Worm (Caenorhabditis elegans) whole organism, L2 larva: ENCODE measurements around the gene F28H6.4.

Experiments used
- C34F6.9 ChIP-seq: fragments of 150-350 bp; optimal IDR thresholded peaks from 2 replicates; lab custom pipeline; 2014; ENCODE audit warnings: missing biosample characterization, missing genetic modification characterization
- F13H6.1 ChIP-seq: sonication (generic microtip); optimal IDR thresholded peaks from 2 replicates; lab custom pipeline; 2016; ENCODE audit warnings: missing genetic modification characterization, missing compliant biosample characterization
- Y55F3AM.14 ChIP-seq: fragments of 200-800 bp; sonication (Bioruptor generic); optimal IDR thresholded peaks from 2 replicates; lab custom pipeline; 2018; ENCODE audit warnings: mild to moderate bottlenecking, missing genetic modification characterization, missing compliant biosample characterization
- ZK546.5 ChIP-seq: sonication (generic microtip); optimal IDR thresholded peaks from 2 replicates; lab custom pipeline; 2017; ENCODE audit warnings: missing biosample characterization, missing genetic modification characterization
- alr-1 ChIP-seq: fragments of 150-350 bp; optimal IDR thresholded peaks from 2 replicates; lab custom pipeline; 2014; ENCODE audit warnings: missing biosample characterization, missing genetic modification characterization
- aly-2 ChIP-seq: fragments of 150-350 bp; optimal IDR thresholded peaks from 2 replicates; lab custom pipeline; 2014; ENCODE audit warnings: missing biosample characterization, missing genetic modification characterization
- ama-1 ChIP-seq: fragments of 150-350 bp; optimal IDR thresholded peaks from 2 replicates; lab custom pipeline; 2018; ENCODE audit warnings: inconsistent platforms
- blmp-1 ChIP-seq: sonication (generic microtip); optimal IDR thresholded peaks from 2 replicates; lab custom pipeline; 2017; ENCODE audit warnings: missing genetic modification characterization, mild to moderate bottlenecking, missing compliant biosample characterization, antibody characterized with exemption, moderate library complexity; ENCODE audit not compliant: insufficient read depth
- crh-2 ChIP-seq: sonication (generic microtip); optimal IDR thresholded peaks from 2 replicates; lab custom pipeline; 2017; ENCODE audit warnings: missing biosample characterization, missing genetic modification characterization
- dmd-4 ChIP-seq: sonication (generic microtip); optimal IDR thresholded peaks from 2 replicates; lab custom pipeline; 2017; ENCODE audit warnings: missing biosample characterization, missing genetic modification characterization
- egl-27 ChIP-seq: sonication (generic microtip); optimal IDR thresholded peaks from 3 replicates; lab custom pipeline; 2017; ENCODE audit warnings: missing biosample characterization, missing genetic modification reagents, missing genetic modification characterization
- elt-1 ChIP-seq: fragments of 150-350 bp; optimal IDR thresholded peaks from 2 replicates; lab custom pipeline; 2014; ENCODE audit warnings: missing biosample characterization, missing genetic modification characterization
- elt-3 ChIP-seq: sonication (generic microtip); optimal IDR thresholded peaks from 2 replicates; lab custom pipeline; 2017; ENCODE audit warnings: missing biosample characterization, missing genetic modification characterization
- fos-1 ChIP-seq: fragments of 150-350 bp; optimal IDR thresholded peaks from 2 replicates; lab custom pipeline; 2014; ENCODE audit warnings: missing biosample characterization, missing genetic modification characterization
- gmeb-1 ChIP-seq: fragments of 150-350 bp; optimal IDR thresholded peaks from 2 replicates; lab custom pipeline; 2014; ENCODE audit warnings: missing biosample characterization, missing genetic modification characterization
- lin-11 ChIP-seq: fragments of 150-350 bp; sonication (generic microtip); optimal IDR thresholded peaks from 2 replicates; lab custom pipeline; 2014; ENCODE audit warnings: missing biosample characterization, missing genetic modification characterization, inconsistent platforms, mixed read lengths
- lin-13 ChIP-seq: fragments of 150-350 bp; optimal IDR thresholded peaks from 2 replicates; lab custom pipeline; 2014; ENCODE audit warnings: missing biosample characterization, missing genetic modification reagents, missing genetic modification characterization
- lin-39 ChIP-seq: fragments of 150-350 bp; optimal IDR thresholded peaks from 2 replicates; lab custom pipeline; 2014; ENCODE audit warnings: missing biosample characterization, missing genetic modification reagents, missing genetic modification characterization
- lsy-2 ChIP-seq, 2 experiments: fragments of 150-350 bp in 1 of 2; sonication (generic microtip) in 1 of 2; optimal IDR thresholded peaks; 2 replicates each; lab custom pipeline; 2014 to 2017; ENCODE audit warnings: missing biosample characterization in 2 of 2, missing genetic modification characterization in 2 of 2
- mab-5 ChIP-seq: fragments of 150-350 bp; optimal IDR thresholded peaks from 2 replicates; lab custom pipeline; 2014; ENCODE audit warnings: missing biosample characterization, missing genetic modification characterization
- mbf-1 ChIP-seq: sonication (generic microtip); optimal IDR thresholded peaks from 2 replicates; lab custom pipeline; 2017; ENCODE audit warnings: missing biosample characterization, missing genetic modification characterization
- mdl-1 ChIP-seq, 2 experiments: fragments of 150-350 bp in 1 of 2; sonication (generic microtip) in 1 of 2; optimal IDR thresholded peaks; 2 replicates each; lab custom pipeline; 2017; ENCODE audit warnings: missing biosample characterization in 2 of 2, missing genetic modification characterization in 2 of 2
- nhr-10 ChIP-seq: sonication (generic microtip); optimal IDR thresholded peaks from 2 replicates; lab custom pipeline; 2017; ENCODE audit warnings: missing biosample characterization, missing genetic modification characterization
- nhr-11 ChIP-seq: fragments of 150-350 bp; optimal IDR thresholded peaks from 2 replicates; lab custom pipeline; 2014; ENCODE audit warnings: missing biosample characterization, missing genetic modification characterization
- nhr-12 ChIP-seq: fragments of 150-350 bp; optimal IDR thresholded peaks from 2 replicates; lab custom pipeline; 2014; ENCODE audit warnings: missing biosample characterization, missing genetic modification characterization
- nhr-129 ChIP-seq: fragments of 150-350 bp; optimal IDR thresholded peaks from 2 replicates; lab custom pipeline; 2014; ENCODE audit warnings: missing biosample characterization, missing genetic modification characterization
- nhr-21 ChIP-seq: fragments of 150-350 bp; optimal IDR thresholded peaks from 2 replicates; lab custom pipeline; 2014; ENCODE audit warnings: missing biosample characterization, missing genetic modification characterization
- nhr-23 ChIP-seq: fragments of 150-350 bp; optimal IDR thresholded peaks from 2 replicates; lab custom pipeline; 2014; ENCODE audit warnings: missing biosample characterization, missing genetic modification reagents, missing genetic modification characterization
- nhr-6 ChIP-seq: fragments of 150-350 bp; optimal IDR thresholded peaks from 2 replicates; lab custom pipeline; 2014; ENCODE audit warnings: missing biosample characterization, missing genetic modification characterization
- nhr-77 ChIP-seq: fragments of 150-350 bp; optimal IDR thresholded peaks from 2 replicates; lab custom pipeline; 2014; ENCODE audit warnings: missing biosample characterization, missing genetic modification characterization
- sem-4 ChIP-seq: fragments of 150-350 bp; optimal IDR thresholded peaks from 2 replicates; lab custom pipeline; 2014; ENCODE audit warnings: missing biosample characterization, missing genetic modification reagents, missing genetic modification characterization
- skn-1 ChIP-seq: sonication (generic microtip); optimal IDR thresholded peaks from 2 replicates; lab custom pipeline; 2017; ENCODE audit warnings: missing biosample characterization, missing genetic modification characterization
- sma-3 ChIP-seq: sonication (generic microtip); optimal IDR thresholded peaks from 2 replicates; lab custom pipeline; 2016; ENCODE audit warnings: missing genetic modification reagents, missing genetic modification characterization, missing compliant biosample characterization
- unc-39 ChIP-seq: fragments of 150-350 bp; optimal IDR thresholded peaks from 2 replicates; lab custom pipeline; 2014; ENCODE audit warnings: missing biosample characterization, missing genetic modification characterization
- unc-62 ChIP-seq: fragments of 150-350 bp; optimal IDR thresholded peaks from 2 replicates; lab custom pipeline; 2014; ENCODE audit warnings: missing biosample characterization, missing genetic modification reagents, missing genetic modification characterization
- zag-1 ChIP-seq: fragments of 150-350 bp; optimal IDR thresholded peaks from 2 replicates; lab custom pipeline; 2014; ENCODE audit warnings: missing biosample characterization, missing genetic modification characterization
- ztf-11 ChIP-seq: sonication (generic microtip); optimal IDR thresholded peaks from 2 replicates; lab custom pipeline; 2017; ENCODE audit warnings: missing biosample characterization, missing genetic modification characterization
- ztf-4 ChIP-seq: fragments of 150-350 bp; optimal IDR thresholded peaks from 2 replicates; lab custom pipeline; 2014; ENCODE audit warnings: missing biosample characterization, missing genetic modification characterization

The F28H6.4 gene

ce11 chrX:14134883-14135282 is 7.2 kb downstream of the F28H6.4 start:
- TF ChIP-seq sma-3 (GFP tag; lab: Kevin White, UChicago) (peak; percentile 2), zag-1 (tag; lab: Kevin White, UChicago) (no peak), lin-13 (peak; percentile 7)

ce11 chrX:14136795-14137194 is 9.1 kb downstream of the F28H6.4 start:
- peak; percentile 5 for TF ChIP-seq crh-2 (tag; lab: Kevin White, UChicago)
- TF ChIP-seq sma-3 (GFP tag; lab: Kevin White, UChicago) = peak; percentile 20

ce11 chrX:14140040-14140439 is 12.4 kb downstream of the F28H6.4 start, which contains the start of gene nkat-1:
TSS of gene nkat-1 (minus strand) at chrX:14140140.
- TF ChIP-seq nhr-12 (tag; lab: Kevin White, UChicago) (no peak), nhr-10 (no peak), lin-13 (no peak), ZK546.5 (tag; lab: Kevin White, UChicago) (no peak), zag-1 (tag; lab: Kevin White, UChicago) (no peak), nhr-21 (tag; lab: Kevin White, UChicago) (no peak), elt-1 (no peak), aly-2 (no peak), ama-1 (lab: Kevin White, UChicago) (no peak), mab-5 (tag; lab: Kevin White, UChicago) (no peak), sem-4 (tag; lab: Kevin White, UChicago) (no peak), C34F6.9 (tag; lab: Kevin White, UChicago) (no peak), nhr-77 (tag; lab: Kevin White, UChicago) (no peak), ztf-11 (tag; lab: Kevin White, UChicago) (no peak)

ce11 chrX:14141344-14141841 is 13.7 kb downstream of the F28H6.4 start:
- TF ChIP-seq C34F6.9 (tag; lab: Kevin White, UChicago) (peak; percentile 24), alr-1 (no peak)
- TF ChIP-seq, all 48 proteins: peak for 1

- TF ChIP-seq mab-5 (tag; lab: Kevin White, UChicago) (no peak), aly-2 (no peak), blmp-1 (tag; lab: Kevin White, UChicago) (no peak), nhr-6 (no peak), elt-3 (tag; lab: Kevin White, UChicago) (no peak)
Observed at ce11 chrX:14141896-14142392, 14.3 kb downstream of the F28H6.4 start, which contains the start of gene ceh-89. TSS of gene ceh-89 (plus strand) at chrX:14141946.

- TF ChIP-seq gmeb-1 (tag; lab: Kevin White, UChicago) = no peak
- no peak for TF ChIP-seq sma-3 (GFP tag; lab: Kevin White, UChicago)
- TF ChIP-seq crh-2 (tag; lab: Kevin White, UChicago) = peak; percentile 16
- TF ChIP-seq alr-1 = no peak
- no peak for TF ChIP-seq unc-62 (GFP tag; lab: Kevin White, UChicago)
- TF ChIP-seq nhr-129 (tag; lab: Kevin White, UChicago) = peak; percentile 35
- TF ChIP-seq lin-11 (tag; lab: Kevin White, UChicago) = no peak
- TF ChIP-seq F13H6.1 = no peak
- no peak for TF ChIP-seq blmp-1 (tag; lab: Kevin White, UChicago)
- TF ChIP-seq, all 48 proteins: peak for 2
Observed at ce11 chrX:14145634-14146033, 18.0 kb downstream of the F28H6.4 start.

- TF ChIP-seq skn-1 (peak; percentile 61), lin-39 (tag; lab: Kevin White, UChicago) (peak; percentile 22), zag-1 (tag; lab: Kevin White, UChicago) (peak; percentile 49), alr-1 (no peak), Y55F3AM.14 (peak; percentile 49), elt-1 (no peak), elt-3 (tag; lab: Kevin White, UChicago) (no peak), gmeb-1 (tag; lab: Kevin White, UChicago) (peak; percentile 49), mdl-1 (tag; optimal IDR thresholded peaks at IDR 0.05; lab: Kevin White, UChicago) (peak in 1 of 2 experiments; percentile 69), lsy-2 (tag; optimal IDR thresholded peaks at IDR 0.05; lab: Kevin White, UChicago) (peak; percentile 33 to 80), fos-1 (tag; lab: Kevin White, UChicago) (peak; percentile 80), nhr-6 (peak; percentile 69), aly-2 (no peak), unc-39 (tag; lab: Kevin White, UChicago) (no peak), egl-27 (peak; percentile 58), mbf-1 (tag; lab: Kevin White, UChicago) (no peak), dmd-4 (no peak), ztf-4 (peak; percentile 50), F13H6.1 (peak; percentile 78), nhr-21 (tag; lab: Kevin White, UChicago) (peak; percentile 80), nhr-23 (tag; lab: Kevin White, UChicago) (no peak), lin-13 (peak; percentile 66), C34F6.9 (tag; lab: Kevin White, UChicago) (peak; percentile 89), nhr-11 (tag; lab: Kevin White, UChicago) (no peak), ama-1 (lab: Kevin White, UChicago) (peak; percentile 63), mab-5 (tag; lab: Kevin White, UChicago) (no peak), nhr-77 (tag; lab: Kevin White, UChicago) (no peak), sma-3 (GFP tag; lab: Kevin White, UChicago) (peak; percentile 77)
Observed at ce11 chrX:14146740-14147140, 19.1 kb downstream of the F28H6.4 start.
